Fruit fly (Drosophila melanogaster) whole organism, prepupa: ENCODE measurements around the gene boi.
A peak's percentile ranks its signal among the peaks of the same experiment; 100 is the strongest.

Experiments
- CG6792 ChIP-seq: fragments of 200-800 bp; sonication (Bioruptor generic); optimal IDR thresholded peaks from 3 replicates; lab custom pipeline; 2016; ENCODE audit warnings: missing biosample characterization, missing genetic modification characterization
- CG6854 ChIP-seq: fragments of 200-800 bp; sonication (Bioruptor generic); optimal IDR thresholded peaks from 2 replicates; lab custom pipeline; 2017; ENCODE audit warnings: missing biosample characterization, mild to moderate bottlenecking, missing genetic modification characterization
- CG8632 ChIP-seq: fragments of 200-800 bp; sonication (Bioruptor generic); optimal IDR thresholded peaks from 3 replicates; lab custom pipeline; 2016; ENCODE audit warnings: missing biosample characterization, missing genetic modification characterization
- Eip93F ChIP-seq: fragments of 200-800 bp; sonication (Bioruptor generic); optimal IDR thresholded peaks from 2 replicates; lab custom pipeline; 2016; ENCODE audit warnings: missing biosample characterization, mild to moderate bottlenecking, missing genetic modification characterization
- Sox102F ChIP-seq: fragments of 200-800 bp; sonication (Bioruptor generic); optimal IDR thresholded peaks from 2 replicates; lab custom pipeline; 2016; ENCODE audit warnings: missing biosample characterization, mild to moderate bottlenecking, missing genetic modification characterization
- acj6 ChIP-seq: fragments of 200-800 bp; sonication (Bioruptor generic); optimal IDR thresholded peaks from 3 replicates; lab custom pipeline; 2016; ENCODE audit warnings: missing biosample characterization, missing genetic modification characterization
- fd59A ChIP-seq: fragments of 200-800 bp; sonication (Bioruptor generic); optimal IDR thresholded peaks from 2 replicates; lab custom pipeline; 2017; ENCODE audit warnings: missing biosample characterization, mild to moderate bottlenecking, missing genetic modification characterization, missing genetic modification reagents
- vri ChIP-seq: fragments of 200-800 bp; sonication (Bioruptor generic); optimal IDR thresholded peaks from 3 replicates; lab custom pipeline; 2016; ENCODE audit warnings: missing biosample characterization, mild to moderate bottlenecking, missing genetic modification characterization

DNA sequence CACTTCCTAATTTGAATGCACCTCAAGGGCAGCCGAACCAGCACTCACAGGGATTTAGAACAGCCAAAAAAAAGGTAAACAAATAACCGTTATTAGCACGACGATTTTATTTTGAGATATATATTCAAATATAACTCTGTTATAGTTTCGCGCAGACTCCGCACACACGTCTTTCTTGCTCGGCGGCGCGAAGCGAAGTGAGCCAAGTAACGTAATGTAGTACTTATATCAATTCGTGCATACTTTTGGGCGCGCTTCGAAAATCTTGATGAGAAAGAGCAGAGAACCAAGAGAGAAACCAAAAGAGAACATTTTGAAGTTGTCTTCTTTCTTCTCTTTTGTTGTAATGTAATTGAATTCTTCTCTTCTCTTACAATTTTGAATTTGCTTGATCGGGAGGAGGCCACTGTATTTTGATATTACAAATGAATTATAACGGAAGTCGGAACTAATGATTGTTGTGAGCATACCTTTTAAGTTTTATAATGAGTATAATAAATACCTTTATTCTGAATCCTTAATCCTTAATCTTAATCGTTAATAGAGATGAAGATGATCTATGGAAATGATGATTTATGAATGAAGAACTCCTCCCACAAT lies at the start of gene boi:
- TF ChIP-seq Sox102F (peak; percentile 46), CG6792 (GFP tag; lab: Kevin White, UChicago) (no peak), CG6854 (GFP tag; lab: Kevin White, UChicago) (peak; percentile 37), vri (no peak), CG8632 (no peak), acj6 (GFP tag; lab: Kevin White, UChicago) (no peak), fd59A (GFP tag; lab: Kevin White, UChicago) (no peak), Eip93F (GFP tag; lab: Kevin White, UChicago) (no peak)
